Fruit fly (Drosophila melanogaster) whole organism, embryonic: ENCODE measurements around the gene bma.
A peak's percentile ranks its signal among the peaks of the same experiment; 100 is the strongest.

Experiments
- CG10366 ChIP-seq: fragments of 200-800 bp; sonication (Bioruptor generic); IDR thresholded peaks from 2 replicates; pipeline ENCODE4 v1.3.6; 2022; ENCODE audit warnings: missing biosample characterization, missing genetic modification characterization
- CG10959 ChIP-seq: fragments of 200-800 bp; sonication (Bioruptor generic); IDR thresholded peaks from 2 replicates; pipeline ENCODE4 v1.3.6; 2022; ENCODE audit warnings: missing biosample characterization, missing genetic modification characterization
- CG11085 ChIP-seq: fragments of 200-800 bp; sonication (Bioruptor generic); IDR thresholded peaks from 2 replicates; pipeline ENCODE4 v1.3.6; 2022; ENCODE audit warnings: missing biosample characterization, missing genetic modification characterization
- CG11560 ChIP-seq: fragments of 200-800 bp; sonication (Bioruptor generic); IDR thresholded peaks from 3 replicates; pipeline ENCODE4 v1.3.6; 2022; ENCODE audit warnings: missing biosample characterization, missing genetic modification characterization
- CG11695 ChIP-seq: fragments of 200-800 bp; sonication (Bioruptor generic); IDR thresholded peaks from 3 replicates; pipeline ENCODE4 v1.3.6; 2022; ENCODE audit warnings: missing biosample characterization, missing genetic modification characterization
- CG11723 ChIP-seq: fragments of 200-800 bp; sonication (Bioruptor generic); optimal IDR thresholded peaks from 2 replicates; lab custom pipeline; 2017; ENCODE audit warnings: missing biosample characterization, mild to moderate bottlenecking, missing genetic modification characterization
- CG13296 ChIP-seq: fragments of 200-800 bp; sonication (Bioruptor generic); optimal IDR thresholded peaks from 3 replicates; lab custom pipeline; 2018; ENCODE audit warnings: missing biosample characterization, mild to moderate bottlenecking, missing genetic modification characterization
- CG14050 ChIP-seq: fragments of 200-800 bp; sonication (Bioruptor generic); IDR thresholded peaks from 3 replicates; pipeline ENCODE4 v1.3.6; 2022; ENCODE audit warnings: missing biosample characterization, missing genetic modification characterization
- CG14441 ChIP-seq: fragments of 200-800 bp; sonication (Bioruptor generic); IDR thresholded peaks from 2 replicates; pipeline ENCODE4 v1.3.6; 2022; ENCODE audit warnings: missing biosample characterization, missing genetic modification characterization
- CG14710 ChIP-seq: fragments of 200-800 bp; sonication (Bioruptor generic); optimal IDR thresholded peaks from 3 replicates; lab custom pipeline; 2019; ENCODE audit warnings: missing biosample characterization, mild to moderate bottlenecking, missing genetic modification characterization, moderate library complexity
- CG17359 ChIP-seq: fragments of 200-800 bp; sonication (Bioruptor generic); optimal IDR thresholded peaks from 3 replicates; lab custom pipeline; 2018; ENCODE audit warnings: missing biosample characterization, mild to moderate bottlenecking, missing genetic modification characterization, moderate library complexity
- CG2678 ChIP-seq: fragments of 200-800 bp; sonication (Bioruptor generic); optimal IDR thresholded peaks from 3 replicates; lab custom pipeline; 2019; ENCODE audit warnings: missing biosample characterization, mild to moderate bottlenecking, missing genetic modification characterization, moderate library complexity
- CG3163 ChIP-seq: fragments of 200-800 bp; sonication (Bioruptor generic); optimal IDR thresholded peaks from 3 replicates; lab custom pipeline; 2016; ENCODE audit warnings: missing biosample characterization, missing genetic modification characterization
- CG3281 ChIP-seq: fragments of 200-800 bp; sonication (Bioruptor generic); optimal IDR thresholded peaks from 3 replicates; lab custom pipeline; 2017; ENCODE audit warnings: missing biosample characterization, mild to moderate bottlenecking, missing genetic modification characterization
- CG42726 ChIP-seq: fragments of 200-800 bp; sonication (Bioruptor generic); IDR thresholded peaks from 2 replicates; pipeline ENCODE4 v1.3.6; 2022; ENCODE audit warnings: missing biosample characterization, missing genetic modification characterization; ENCODE audit not compliant: partially characterized antibody
- CG6175 ChIP-seq: fragments of 200-800 bp; sonication (Bioruptor generic); IDR thresholded peaks from 3 replicates; pipeline ENCODE4 v1.3.6; 2022; ENCODE audit warnings: missing biosample characterization, missing genetic modification characterization
- CG7357 ChIP-seq: fragments of 200-800 bp; sonication (Bioruptor generic); IDR thresholded peaks from 3 replicates; pipeline ENCODE4 v1.3.6; 2022; ENCODE audit warnings: missing biosample characterization, missing genetic modification characterization
- CG7745 ChIP-seq: fragments of 200-800 bp; sonication (Bioruptor generic); optimal IDR thresholded peaks from 2 replicates; lab custom pipeline; 2018; ENCODE audit warnings: missing biosample characterization, mild to moderate bottlenecking, missing genetic modification characterization, moderate library complexity
- CG8281 ChIP-seq: fragments of 200-800 bp; sonication (Bioruptor generic); optimal IDR thresholded peaks from 2 replicates; lab custom pipeline; 2018; ENCODE audit warnings: missing biosample characterization, mild to moderate bottlenecking, missing genetic modification characterization, moderate library complexity
- CG9437 ChIP-seq: fragments of 200-800 bp; sonication (Bioruptor generic); optimal IDR thresholded peaks from 2 replicates; lab custom pipeline; 2018; ENCODE audit warnings: missing biosample characterization, mild to moderate bottlenecking, missing genetic modification characterization
- CG9932 ChIP-seq: fragments of 200-800 bp; sonication (Bioruptor generic); IDR thresholded peaks from 2 replicates; pipeline ENCODE4 v1.3.6; 2022; ENCODE audit warnings: missing biosample characterization, missing genetic modification characterization
- Elba2 ChIP-seq: fragments of 200-800 bp; sonication (Bioruptor generic); optimal IDR thresholded peaks from 3 replicates; lab custom pipeline; 2016; ENCODE audit warnings: missing biosample characterization, missing genetic modification characterization
- HHEX ChIP-seq: fragments of 200-800 bp; sonication (Bioruptor generic); optimal IDR thresholded peaks from 3 replicates; lab custom pipeline; 2017; ENCODE audit warnings: missing biosample characterization, mild to moderate bottlenecking, missing genetic modification characterization, missing genetic modification reagents
- HLH4C ChIP-seq: fragments of 200-800 bp; sonication (Bioruptor generic); IDR thresholded peaks from 3 replicates; pipeline ENCODE4 v1.3.6; 2022; ENCODE audit warnings: missing biosample characterization, missing genetic modification characterization; ENCODE audit not compliant: partially characterized antibody
- HmgD ChIP-seq: fragments of 200-800 bp; sonication (Bioruptor generic); optimal IDR thresholded peaks from 3 replicates; lab custom pipeline; 2016; ENCODE audit warnings: missing biosample characterization, missing genetic modification characterization
- Mad ChIP-seq: fragments of 200-800 bp; sonication (Bioruptor generic); optimal IDR thresholded peaks from 2 replicates; lab custom pipeline; 2016; ENCODE audit warnings: missing biosample characterization, missing genetic modification characterization
- Mes4 ChIP-seq: fragments of 200-800 bp; sonication (Bioruptor generic); optimal IDR thresholded peaks from 2 replicates; lab custom pipeline; 2016; ENCODE audit warnings: missing biosample characterization, missing genetic modification characterization
- Nf-YA ChIP-seq: fragments of 200-800 bp; sonication (Bioruptor generic); IDR thresholded peaks from 2 replicates; pipeline ENCODE4 v1.3.6; 2022; ENCODE audit warnings: missing biosample characterization, missing genetic modification characterization
- Ravus ChIP-seq: fragments of 200-800 bp; sonication (Bioruptor generic); IDR thresholded peaks from 2 replicates; pipeline ENCODE4 v1.3.6; 2022; ENCODE audit warnings: missing biosample characterization, missing genetic modification characterization
- Xbp1 ChIP-seq: fragments of 200-800 bp; sonication (Bioruptor generic); optimal IDR thresholded peaks from 3 replicates; lab custom pipeline; 2016; ENCODE audit warnings: missing biosample characterization, mild to moderate bottlenecking, missing genetic modification characterization
- ara ChIP-seq: fragments of 200-800 bp; sonication (Bioruptor generic); IDR thresholded peaks from 2 replicates; pipeline ENCODE4 v1.3.6; 2022; ENCODE audit warnings: missing biosample characterization, missing genetic modification characterization
- bowl ChIP-seq: fragments of 200-800 bp; sonication (Bioruptor generic); IDR thresholded peaks from 2 replicates; pipeline ENCODE4 v1.3.6; 2022; ENCODE audit warnings: missing biosample characterization, missing genetic modification characterization
- chn ChIP-seq: fragments of 200-800 bp; sonication (Bioruptor generic); optimal IDR thresholded peaks from 2 replicates; lab custom pipeline; 2016; ENCODE audit warnings: missing biosample characterization, missing genetic modification characterization
- en ChIP-seq: fragments of 200-800 bp; sonication (Bioruptor generic); optimal IDR thresholded peaks from 2 replicates; lab custom pipeline; 2016; ENCODE audit warnings: missing biosample characterization, missing genetic modification characterization
- ewg ChIP-seq: fragments of 200-800 bp; sonication (Bioruptor generic); optimal IDR thresholded peaks from 3 replicates; lab custom pipeline; 2017; ENCODE audit warnings: mild to moderate bottlenecking, missing biosample characterization, missing genetic modification reagents, missing genetic modification characterization
- fd96Cb ChIP-seq: fragments of 200-800 bp; sonication (Bioruptor generic); optimal IDR thresholded peaks from 2 replicates; lab custom pipeline; 2018; ENCODE audit warnings: missing biosample characterization, mild to moderate bottlenecking, missing genetic modification characterization, moderate library complexity
- ftz-f1 ChIP-seq: fragments of 200-800 bp; sonication (Bioruptor generic); optimal IDR thresholded peaks from 2 replicates; lab custom pipeline; 2016; ENCODE audit warnings: missing biosample characterization, missing genetic modification characterization
- hkb ChIP-seq, 2 experiments: fragments of 200-800 bp in 1 of 2; fragments of >200 bp in 1 of 2; sonication (Bioruptor generic) in 1 of 2; IDR thresholded peaks in 1 of 2; optimal IDR thresholded peaks in 1 of 2; 2 replicates each; pipeline versions ENCODE4 v1.3.6 to Lab custom; 2017 to 2022; ENCODE audit warnings: missing biosample characterization in 1 of 2, missing genetic modification characterization in 1 of 2
- jing ChIP-seq: fragments of 200-800 bp; sonication (Bioruptor generic); optimal IDR thresholded peaks from 2 replicates; lab custom pipeline; 2018; ENCODE audit warnings: missing biosample characterization, mild to moderate bottlenecking, missing genetic modification characterization
- ken ChIP-seq: fragments of 200-800 bp; sonication (Bioruptor generic); IDR thresholded peaks from 3 replicates; pipeline ENCODE4 v1.3.6; 2022; ENCODE audit warnings: missing biosample characterization, missing genetic modification characterization
- lov ChIP-seq, 2 experiments: fragments of 200-800 bp in 1 of 2; fragments of >200 bp in 1 of 2; sonication (Bioruptor generic) in 1 of 2; IDR thresholded peaks in 1 of 2; optimal IDR thresholded peaks in 1 of 2; 2 replicates in 1 of 2; 3 replicates in 1 of 2; pipeline versions ENCODE4 v1.3.6 to Lab custom; 2017 to 2022; ENCODE audit warnings: missing biosample characterization in 1 of 2, missing genetic modification characterization in 1 of 2
- pnt ChIP-seq: fragments of 200-800 bp; sonication (Bioruptor generic); optimal IDR thresholded peaks from 3 replicates; lab custom pipeline; 2016; ENCODE audit warnings: missing biosample characterization, missing genetic modification characterization
- ro ChIP-seq: fragments of 200-800 bp; sonication (Bioruptor generic); IDR thresholded peaks from 2 replicates; pipeline ENCODE4 v1.3.6; 2022; ENCODE audit warnings: missing biosample characterization, missing genetic modification characterization
- sim ChIP-seq: fragments of 200-800 bp; sonication (Bioruptor generic); IDR thresholded peaks from 2 replicates; pipeline ENCODE4 v1.3.6; 2022; ENCODE audit warnings: missing biosample characterization, missing genetic modification characterization
- slp2 ChIP-seq: fragments of 200-800 bp; sonication (Bioruptor generic); optimal IDR thresholded peaks from 2 replicates; lab custom pipeline; 2016; ENCODE audit warnings: missing biosample characterization, missing genetic modification characterization
- tin ChIP-seq: fragments of 200-800 bp; sonication (Bioruptor generic); optimal IDR thresholded peaks from 3 replicates; lab custom pipeline; 2016; ENCODE audit warnings: missing biosample characterization, missing genetic modification characterization
- unc-4 ChIP-seq: fragments of 200-800 bp; sonication (Bioruptor generic); IDR thresholded peaks from 2 replicates; pipeline ENCODE4 v1.3.6; 2022; ENCODE audit warnings: missing biosample characterization, missing genetic modification characterization; ENCODE audit not compliant: partially characterized antibody
- usp ChIP-seq: fragments of >200 bp; optimal IDR thresholded peaks from 2 replicates; lab custom pipeline; 2017; ENCODE audit warnings: missing biosample characterization, missing genetic modification characterization
- zf30C ChIP-seq: fragments of 200-800 bp; sonication (Bioruptor generic); optimal IDR thresholded peaks from 3 replicates; lab custom pipeline; 2018; ENCODE audit warnings: missing biosample characterization, mild to moderate bottlenecking, missing genetic modification characterization
- zfh2 ChIP-seq: fragments of 200-800 bp; sonication (Bioruptor generic); optimal IDR thresholded peaks from 2 replicates; lab custom pipeline; 2016; ENCODE audit warnings: missing biosample characterization, missing genetic modification characterization

Gene bma

DNA sequence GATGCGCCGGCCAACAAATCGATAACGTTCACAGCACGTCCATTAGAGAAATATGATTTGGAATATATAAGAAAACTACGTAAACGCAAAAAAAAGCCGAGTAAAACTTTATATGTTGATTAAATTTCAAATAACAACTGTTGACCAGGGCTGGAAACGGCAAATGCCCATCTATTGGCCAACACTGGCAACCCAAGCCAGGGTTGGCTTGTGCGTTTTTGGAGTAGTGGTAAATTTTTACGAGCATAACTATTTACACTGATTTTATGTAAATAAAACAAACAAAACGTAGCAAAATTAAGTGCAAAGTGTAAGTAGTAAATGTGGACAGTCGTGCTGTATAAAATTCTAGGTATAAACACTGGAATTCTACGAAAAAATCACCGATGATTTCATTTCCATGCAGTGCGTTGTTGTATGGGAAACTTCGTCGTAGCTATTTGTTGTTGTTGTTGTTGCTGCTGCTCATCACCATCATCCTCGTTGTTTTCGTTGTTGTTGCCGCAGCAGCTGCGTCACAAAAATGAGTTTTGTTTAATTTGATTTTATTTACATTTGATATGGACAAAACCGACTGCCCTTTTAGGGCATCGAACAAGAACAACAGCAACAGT is 8.8 kb upstream of the bma start, which contains the start of gene nudE (continued):
- TF ChIP-seq hkb (optimal IDR thresholded peaks at IDR 0.05; lab: Kevin White, UChicago) (no peak), hkb (GFP tag; IDR thresholded peaks at IDR 0.05; lab: Robert Waterston, UW) (no peak), CG11695 (GFP tag; lab: Robert Waterston, UW) (0 out of 3 replicates have a peak, but pooled peaks have one; percentile 25), CG17359 (tag; lab: Kevin White, UChicago) (no peak), CG13296 (GFP tag; lab: Kevin White, UChicago) (no peak), HLH4C (GFP tag; lab: Robert Waterston, UW) (no peak), CG3281 (GFP tag; lab: Kevin White, UChicago) (peak; percentile 95), usp (no peak), CG10959 (no peak), tin (GFP tag; lab: Kevin White, UChicago) (peak; percentile 43), CG9437 (no peak), CG10366 (GFP tag; lab: Robert Waterston, UW) (no peak), CG9932 (GFP tag; lab: Robert Waterston, UW) (peak; percentile 65), HmgD (peak; percentile 10), Ravus (GFP tag; lab: Robert Waterston, UW) (no peak), CG14050 (no peak), bowl (GFP tag; lab: Robert Waterston, UW) (no peak), Nf-YA (GFP tag; lab: Robert Waterston, UW) (no peak), CG14710 (tag; lab: Kevin White, UChicago) (peak; percentile 10), ken (GFP tag; lab: Robert Waterston, UW) (no peak), CG8281 (no peak), ftz-f1 (no peak), fd96Cb (tag; lab: Kevin White, UChicago) (no peak), CG11560 (tag; lab: Robert Waterston, UW) (no peak), ara (GFP tag; lab: Robert Waterston, UW) (no peak; the same call in 1 of the 2 replicates), slp2 (GFP tag; lab: Kevin White, UChicago) (no peak), CG2678 (tag; lab: Kevin White, UChicago) (peak; percentile 42), chn (GFP tag; lab: Kevin White, UChicago) (no peak), ewg (GFP tag; lab: Kevin White, UChicago) (no peak), lov (optimal IDR thresholded peaks at IDR 0.05; lab: Kevin White, UChicago) (no peak), lov (GFP tag; IDR thresholded peaks at IDR 0.05; lab: Robert Waterston, UW) (no peak), CG14441 (GFP tag; lab: Robert Waterston, UW) (0 out of 2 replicates have a peak, but pooled peaks have one; percentile 30), Elba2 (GFP tag; lab: Kevin White, UChicago) (no peak), pnt (GFP tag; lab: Kevin White, UChicago) (no peak), Mes4 (GFP tag; lab: Kevin White, UChicago) (no peak), HHEX (peak; percentile 38), Mad (GFP tag; lab: Kevin White, UChicago) (no peak), sim (GFP tag; lab: Robert Waterston, UW) (no peak), ro (no peak), CG3163 (peak; percentile 43), CG7357 (GFP tag; lab: Robert Waterston, UW) (0 out of 3 replicates have a peak, but pooled peaks have one; percentile 29), CG6175 (GFP tag; lab: Robert Waterston, UW) (no peak), en (GFP tag; lab: Kevin White, UChicago) (peak; percentile 5), CG11085 (no peak), Xbp1 (GFP tag; lab: Kevin White, UChicago) (peak; percentile 31), jing (GFP tag; lab: Kevin White, UChicago) (no peak), unc-4 (no peak), CG7745 (no peak), CG42726 (GFP tag; lab: Robert Waterston, UW) (no peak), zf30C (GFP tag; lab: Kevin White, UChicago) (no peak), CG11723 (GFP tag; lab: Kevin White, UChicago) (no peak), zfh2 (GFP tag; lab: Kevin White, UChicago) (peak; percentile 68)
